Worm (Caenorhabditis elegans): ENCODE results near the gene C18A11.2.

DNA sequence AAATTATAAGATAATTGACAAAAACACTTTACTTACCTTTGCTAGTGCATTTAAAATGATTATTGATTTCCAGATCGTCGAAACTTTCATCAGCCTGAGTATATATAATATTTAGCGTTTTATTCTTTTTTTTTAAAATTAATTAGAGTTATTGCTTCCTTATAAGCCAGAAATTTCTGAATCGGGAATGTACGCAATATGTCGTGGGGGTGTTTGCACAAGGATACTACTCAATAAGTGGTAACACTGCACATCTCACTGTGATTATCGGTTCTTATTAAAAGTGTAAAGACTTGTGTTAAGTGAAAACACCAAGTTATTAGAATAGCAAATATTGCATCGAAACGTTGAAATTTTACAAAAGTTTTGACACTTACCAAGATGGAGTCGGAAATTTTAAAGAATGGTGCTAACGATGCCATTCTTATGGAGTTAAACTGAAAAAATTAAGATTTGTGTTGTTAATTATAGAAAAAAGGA, 9.5 kb upstream of the C18A11.2 start, which contains the start of gene dim-1:
- no peak for TF ChIP-seq ceh-62 (tag; optimal IDR thresholded peaks at IDR 0.05)
- TF ChIP-seq aly-2 (tag; optimal IDR thresholded peaks at IDR 0.05): no peak
- TF ChIP-seq F10B5.3 (tag; optimal IDR thresholded peaks at IDR 0.05): no peak
- TF ChIP-seq nhr-10 (tag; optimal IDR thresholded peaks at IDR 0.05): no peak
- no peak for TF ChIP-seq lin-39 (tag; optimal IDR thresholded peaks at IDR 0.05)
- no peak for TF ChIP-seq ama-1 (optimal IDR thresholded peaks at IDR 0.05)
- TF ChIP-seq R02D3.7 (tag; optimal IDR thresholded peaks at IDR 0.05): no peak
